Worm (Caenorhabditis elegans) whole organism, L3 larva: ENCODE measurements around the gene max-1.

Experiments
- ZK546.5 ChIP-seq: sonication (generic microtip); optimal IDR thresholded peaks from 2 replicates; lab custom pipeline; 2017; ENCODE audit warnings: missing biosample characterization, missing genetic modification characterization
- aly-2 ChIP-seq: fragments of 150-350 bp; optimal IDR thresholded peaks from 2 replicates; lab custom pipeline; 2014; ENCODE audit warnings: missing biosample characterization, missing genetic modification characterization
- ama-1 ChIP-seq: fragments of 150-350 bp; optimal IDR thresholded peaks from 2 replicates; lab custom pipeline; 2018
- ceh-16 ChIP-seq: sonication (generic microtip); optimal IDR thresholded peaks from 2 replicates; lab custom pipeline; 2017; ENCODE audit warnings: missing biosample characterization, missing genetic modification characterization
- ceh-9 ChIP-seq: sonication (generic microtip); optimal IDR thresholded peaks from 2 replicates; lab custom pipeline; 2018; ENCODE audit warnings: missing biosample characterization, missing genetic modification characterization
- daf-12 ChIP-seq: fragments of 150-350 bp; optimal IDR thresholded peaks from 2 replicates; lab custom pipeline; 2014; ENCODE audit warnings: missing biosample characterization, missing genetic modification reagents, missing genetic modification characterization
- egl-27 ChIP-seq: sonication (generic microtip); optimal IDR thresholded peaks from 4 replicates; lab custom pipeline; 2017; ENCODE audit warnings: missing biosample characterization, missing genetic modification reagents, missing genetic modification characterization
- egl-5 ChIP-seq: fragments of 150-350 bp; optimal IDR thresholded peaks from 2 replicates; lab custom pipeline; 2017; ENCODE audit warnings: missing biosample characterization, missing genetic modification reagents, missing genetic modification characterization, inconsistent platforms
- elt-1 ChIP-seq: fragments of 150-350 bp; optimal IDR thresholded peaks from 2 replicates; lab custom pipeline; 2014; ENCODE audit warnings: missing biosample characterization, missing genetic modification characterization
- elt-2 ChIP-seq: sonication (generic microtip); optimal IDR thresholded peaks from 2 replicates; lab custom pipeline; 2016; ENCODE audit warnings: missing genetic modification reagents, mild to moderate bottlenecking, missing genetic modification characterization, missing compliant biosample characterization
- elt-3 ChIP-seq, 3 experiments: fragments of 150-350 bp in 1 of 3; sonication (generic microtip) in 2 of 3; optimal IDR thresholded peaks; 2 replicates in 2 of 3; 4 replicates in 1 of 3; lab custom pipeline; 2014 to 2017; ENCODE audit warnings: missing biosample characterization in 3 of 3, missing genetic modification characterization in 3 of 3
- fkh-10 ChIP-seq: sonication (generic microtip); optimal IDR thresholded peaks from 2 replicates; lab custom pipeline; 2017; ENCODE audit warnings: missing biosample characterization, missing genetic modification reagents, missing genetic modification characterization
- fkh-2 ChIP-seq: fragments of 150-350 bp; optimal IDR thresholded peaks from 2 replicates; lab custom pipeline; 2014; ENCODE audit warnings: missing biosample characterization, missing genetic modification reagents, missing genetic modification characterization
- hmg-11 ChIP-seq: sonication (generic microtip); optimal IDR thresholded peaks from 2 replicates; lab custom pipeline; 2016; ENCODE audit warnings: missing genetic modification characterization, missing compliant biosample characterization
- jun-1 ChIP-seq: fragments of 150-350 bp; optimal IDR thresholded peaks from 2 replicates; lab custom pipeline; 2014; ENCODE audit warnings: missing biosample characterization, missing genetic modification reagents, missing genetic modification characterization
- lin-39 ChIP-seq: fragments of 150-350 bp; optimal IDR thresholded peaks from 2 replicates; lab custom pipeline; 2018; ENCODE audit warnings: missing biosample characterization, missing genetic modification reagents, missing genetic modification characterization
- mml-1 ChIP-seq: fragments of 150-350 bp; sonication (generic microtip); optimal IDR thresholded peaks from 3 replicates; lab custom pipeline; 2014; ENCODE audit warnings: missing biosample characterization, missing genetic modification characterization
- nfya-1 ChIP-seq: sonication (generic microtip); optimal IDR thresholded peaks from 2 replicates; lab custom pipeline; 2017; ENCODE audit warnings: missing genetic modification characterization, mild to moderate bottlenecking, missing compliant biosample characterization, antibody characterized with exemption, moderate library complexity; ENCODE audit not compliant: insufficient read depth
- nhr-11 ChIP-seq: fragments of 150-350 bp; optimal IDR thresholded peaks from 2 replicates; lab custom pipeline; 2014; ENCODE audit warnings: missing biosample characterization, missing genetic modification characterization
- nhr-12 ChIP-seq: fragments of 150-350 bp; optimal IDR thresholded peaks from 2 replicates; lab custom pipeline; 2014; ENCODE audit warnings: missing biosample characterization, missing genetic modification characterization
- nhr-237 ChIP-seq: fragments of 150-350 bp; optimal IDR thresholded peaks from 2 replicates; lab custom pipeline; 2014; ENCODE audit warnings: missing biosample characterization, missing genetic modification characterization
- nhr-25 ChIP-seq: sonication (generic microtip); optimal IDR thresholded peaks from 2 replicates; lab custom pipeline; 2017; ENCODE audit warnings: missing biosample characterization, missing genetic modification characterization
- nhr-76 ChIP-seq: fragments of 150-350 bp; sonication (generic microtip); optimal IDR thresholded peaks from 5 replicates; lab custom pipeline; 2014; ENCODE audit warnings: missing biosample characterization, missing genetic modification characterization
- nhr-77 ChIP-seq: fragments of 150-350 bp; optimal IDR thresholded peaks from 2 replicates; lab custom pipeline; 2014; ENCODE audit warnings: missing biosample characterization, missing genetic modification characterization
- pha-4 ChIP-seq: fragments of 150-350 bp; optimal IDR thresholded peaks from 2 replicates; lab custom pipeline; 2014; ENCODE audit warnings: missing biosample characterization, missing genetic modification reagents, missing genetic modification characterization
- pqm-1 ChIP-seq: fragments of 150-350 bp; optimal IDR thresholded peaks from 2 replicates; lab custom pipeline; 2017; ENCODE audit warnings: missing biosample characterization, missing genetic modification characterization, inconsistent platforms
- snpc-4 ChIP-seq: fragments of 150-350 bp; optimal IDR thresholded peaks from 2 replicates; lab custom pipeline; 2014; ENCODE audit warnings: missing biosample characterization, missing genetic modification characterization
- tbx-2 ChIP-seq: sonication (generic microtip); optimal IDR thresholded peaks from 2 replicates; lab custom pipeline; 2016; ENCODE audit warnings: mild to moderate bottlenecking, missing genetic modification characterization, missing compliant biosample characterization
- zag-1 ChIP-seq: fragments of 150-350 bp; optimal IDR thresholded peaks from 2 replicates; lab custom pipeline; 2014; ENCODE audit warnings: missing biosample characterization, missing genetic modification characterization
- ztf-11 ChIP-seq: fragments of 150-350 bp; optimal IDR thresholded peaks from 2 replicates; lab custom pipeline; 2014; ENCODE audit warnings: missing biosample characterization, missing genetic modification characterization
- ztf-4 ChIP-seq: fragments of 150-350 bp; optimal IDR thresholded peaks from 2 replicates; lab custom pipeline; 2014; ENCODE audit warnings: missing biosample characterization, missing genetic modification characterization

Gene max-1

ce11 chrV:13161052-13161451, 41.0 kb upstream of the max-1 start:
- TF ChIP-seq lin-39 (tag; lab: Kevin White, UChicago) (peak; percentile 11), nhr-76 (no peak), elt-3 (tag; optimal IDR thresholded peaks at IDR 0.05; lab: Kevin White, UChicago) (no peak), fkh-10 (GFP tag; lab: Kevin White, UChicago) (no peak), hmg-11 (tag; lab: Kevin White, UChicago) (no peak), nhr-12 (tag; lab: Kevin White, UChicago) (no peak), daf-12 (tag; lab: Kevin White, UChicago) (no peak)

ce11 chrV:13157073-13157472, 37.1 kb upstream of the max-1 start:
- TF ChIP-seq aly-2 (no peak), fkh-2 (tag; lab: Kevin White, UChicago) (no peak), mml-1 (no peak), ceh-16 (tag; lab: Kevin White, UChicago) (no peak), hmg-11 (tag; lab: Kevin White, UChicago) (no peak), egl-27 (no peak), elt-2 (tag; lab: Kevin White, UChicago) (no peak), nhr-77 (tag; lab: Kevin White, UChicago) (no peak), snpc-4 (no peak), nhr-25 (tag; lab: Kevin White, UChicago) (no peak), elt-1 (tag; lab: Kevin White, UChicago) (no peak), pqm-1 (no peak), daf-12 (tag; lab: Kevin White, UChicago) (no peak)

- TF ChIP-seq egl-5 (tag; lab: Kevin White, UChicago), result no peak
- TF ChIP-seq ceh-9 (tag; lab: Kevin White, UChicago), result no peak
- TF ChIP-seq ama-1 (lab: Kevin White, UChicago), result no peak
- no peak for TF ChIP-seq ztf-4 (tag; lab: Kevin White, UChicago)
- TF ChIP-seq fkh-2 (tag; lab: Kevin White, UChicago), result no peak
- TF ChIP-seq nhr-25 (tag; lab: Kevin White, UChicago), result no peak
- TF ChIP-seq elt-1 (tag; lab: Kevin White, UChicago), result no peak
- TF ChIP-seq, all 47 proteins: peak for 0
These were observed 34.2 kb upstream of the max-1 start for ce11 chrV:13154225-13154624.

ce11 chrV:13152575-13152974, 32.6 kb upstream of the max-1 start, which contains the start of gene noca-1:
Gene noca-1 (plus strand): TSS chrV:13152919.
- TF ChIP-seq fkh-2 (tag; lab: Kevin White, UChicago) (no peak), tbx-2 (no peak)

ce11 chrV:13138681-13139080, 18.7 kb upstream of the max-1 start, which contains the start of gene dhc-3:
Gene dhc-3 (plus strand): TSS chrV:13138981.
- TF ChIP-seq ztf-4 (tag; lab: Kevin White, UChicago) (no peak), nhr-237 (no peak), nhr-11 (tag; lab: Kevin White, UChicago) (no peak), elt-1 (tag; lab: Kevin White, UChicago) (no peak), ceh-9 (tag; lab: Kevin White, UChicago) (no peak), elt-3 (tag; optimal IDR thresholded peaks at IDR 0.05; lab: Kevin White, UChicago) (no peak), zag-1 (tag; lab: Kevin White, UChicago) (no peak), fkh-2 (tag; lab: Kevin White, UChicago) (no peak), nfya-1 (tag; lab: Kevin White, UChicago) (no peak), nhr-12 (tag; lab: Kevin White, UChicago) (no peak), ztf-11 (tag; lab: Kevin White, UChicago) (no peak), ZK546.5 (tag; lab: Kevin White, UChicago) (no peak), pha-4 (no peak), daf-12 (tag; lab: Kevin White, UChicago) (no peak)

ce11 chrV:13137955-13138354, 17.9 kb upstream of the max-1 start, which contains the start of gene clec-41:
Gene clec-41 (minus strand): TSS chrV:13138101.
- peak; percentile 92 for TF ChIP-seq elt-2 (tag; lab: Kevin White, UChicago)
- no peak for TF ChIP-seq elt-1 (tag; lab: Kevin White, UChicago)
- peak; percentile 91 for TF ChIP-seq pqm-1
- peak; percentile 13 for TF ChIP-seq jun-1 (tag; lab: Kevin White, UChicago)
- no peak for TF ChIP-seq nhr-25 (tag; lab: Kevin White, UChicago)
